Fruit fly (Drosophila melanogaster): ENCODE results near the gene mus201.
A peak's percentile ranks its signal among the peaks of the same experiment; 100 is the strongest.

Gene mus201

dm6 chr2L:8416350-8417046 is 21.5 kb upstream of the mus201 start (continued):
- peak; percentile 81 for TF ChIP-seq h (GFP tag; optimal IDR thresholded peaks at IDR 0.05)
- TF ChIP-seq Mio (GFP tag; optimal IDR thresholded peaks at IDR 0.05): no peak
- TF ChIP-seq Jra (GFP tag; optimal IDR thresholded peaks at IDR 0.05): peak; percentile 60
- TF ChIP-seq Hnf4 (GFP tag; optimal IDR thresholded peaks at IDR 0.05): peak; percentile 79

- TF ChIP-seq Hr83 (GFP tag; optimal IDR thresholded peaks at IDR 0.05; ENCODE audit: poor library complexity, severe bottlenecking) (peak; percentile 11), jim (GFP tag; optimal IDR thresholded peaks at IDR 0.05) (no peak), fru (GFP tag; optimal IDR thresholded peaks at IDR 0.05) (no peak), Vsx2 (GFP tag; optimal IDR thresholded peaks at IDR 0.05; ENCODE audit: partially characterized antibody) (no peak), CG32264 (GFP tag; optimal IDR thresholded peaks at IDR 0.05) (no peak), GATAd (GFP tag; optimal IDR thresholded peaks at IDR 0.05) (no peak), usp (GFP tag; optimal IDR thresholded peaks at IDR 0.05) (no peak), lola (GFP tag; optimal IDR thresholded peaks at IDR 0.05) (no peak), Abd-B (GFP tag; optimal IDR thresholded peaks at IDR 0.05) (no peak), OdsH (GFP tag; optimal IDR thresholded peaks at IDR 0.05) (peak; percentile 41), psq (GFP tag; optimal IDR thresholded peaks at IDR 0.05) (no peak), rgr (GFP tag; optimal IDR thresholded peaks at IDR 0.05) (peak; percentile 26), CrebA (GFP tag; optimal IDR thresholded peaks at IDR 0.05; ENCODE audit: borderline replicate concordance) (no peak), dmrt93B (GFP tag; optimal IDR thresholded peaks at IDR 0.05) (no peak), Myc (optimal IDR thresholded peaks at IDR 0.05) (no peak), h (GFP tag; optimal IDR thresholded peaks at IDR 0.05) (peak; percentile 12), brk (GFP tag; optimal IDR thresholded peaks at IDR 0.05) (no peak), foxo (GFP tag; optimal IDR thresholded peaks at IDR 0.05) (peak in 1 of 2 experiments; percentile 5), tai (GFP tag; optimal IDR thresholded peaks at IDR 0.05) (no peak), Jra (GFP tag; optimal IDR thresholded peaks at IDR 0.05) (no peak), dl (GFP tag; optimal IDR thresholded peaks at IDR 0.05; ENCODE audit: insufficient read depth in 1 of 2, partially characterized antibody in 2 of 2) (no peak), CG9705 (GFP tag; optimal IDR thresholded peaks at IDR 0.05) (no peak), N (GFP tag; optimal IDR thresholded peaks at IDR 0.05) (no peak), sv (GFP tag; optimal IDR thresholded peaks at IDR 0.05) (no peak), HLH106 (tag; optimal IDR thresholded peaks at IDR 0.05) (peak; percentile 5), woc (GFP tag; optimal IDR thresholded peaks at IDR 0.05) (no peak), sage (GFP tag; optimal IDR thresholded peaks at IDR 0.05) (no peak), Sp1 (GFP tag; optimal IDR thresholded peaks at IDR 0.05) (peak; percentile 21), Hr78 (GFP tag; optimal IDR thresholded peaks at IDR 0.05) (no peak), Rel (GFP tag; optimal IDR thresholded peaks at IDR 0.05) (no peak), Rel (tag; optimal IDR thresholded peaks at IDR 0.05) (peak; percentile 48), br (GFP tag; optimal IDR thresholded peaks at IDR 0.05) (no peak), Dif (GFP tag; optimal IDR thresholded peaks at IDR 0.05; ENCODE audit: partially characterized antibody) (no peak), dsf (GFP tag; optimal IDR thresholded peaks at IDR 0.05; ENCODE audit: borderline replicate concordance) (no peak), Dfd (GFP tag; optimal IDR thresholded peaks at IDR 0.05) (no peak), Hnf4 (GFP tag; optimal IDR thresholded peaks at IDR 0.05) (peak; percentile 6), Mio (GFP tag; optimal IDR thresholded peaks at IDR 0.05) (no peak), pan (optimal IDR thresholded peaks at IDR 0.05) (no peak), ey (GFP tag; optimal IDR thresholded peaks at IDR 0.05) (no peak)
Measured at dm6 chr2L:8417562-8417961, 20.4 kb upstream of the mus201 start.
